Fruit fly (Drosophila melanogaster) S2 (cell line): ENCODE data around the gene bif.

Experiments
- CG8478 ChIP-seq: fragments of >200 bp; optimal IDR thresholded peaks from 2 replicates; lab custom pipeline; 2018
- CTCF ChIP-seq, 2 experiments: fragments of >200 bp; optimal IDR thresholded peaks; 2 replicates each; lab custom pipeline; 2018

DNA sequence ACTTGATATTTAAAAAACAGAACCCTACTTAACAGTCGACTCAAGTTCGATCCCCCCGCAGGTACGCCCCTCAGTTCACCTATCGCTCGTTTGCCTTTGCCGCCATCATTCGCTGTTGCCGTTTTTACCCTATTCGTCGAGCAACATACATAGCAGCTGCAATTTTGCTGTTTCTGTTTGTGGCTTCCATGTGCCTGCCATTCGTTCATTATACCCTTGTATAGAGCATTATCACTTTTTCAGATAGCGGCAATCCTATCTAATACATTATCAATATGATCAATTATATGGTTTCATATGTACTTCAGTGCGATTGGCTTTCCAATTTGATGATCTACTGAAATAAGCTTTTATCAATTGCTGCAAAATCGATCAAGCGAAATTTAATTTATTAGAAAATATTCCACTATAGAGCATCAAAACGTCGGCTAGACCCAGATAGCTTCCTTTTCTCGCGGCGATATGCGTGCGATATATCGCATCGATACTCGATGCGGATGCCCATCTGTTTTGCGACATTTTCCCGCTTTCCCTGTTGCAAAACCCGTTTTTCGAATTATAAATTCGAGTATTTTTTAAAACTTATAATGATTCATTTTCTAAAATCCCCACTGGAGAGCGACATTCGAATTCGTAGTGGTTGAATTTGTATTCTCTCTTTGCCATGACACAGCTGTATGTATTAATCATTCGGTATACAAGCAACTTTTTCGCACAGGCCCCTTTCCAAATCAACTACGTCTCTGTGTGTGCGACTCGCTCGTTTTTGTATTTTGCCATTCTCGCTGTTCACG is 37.4 kb downstream of the bif start:
- no peak for TF ChIP-seq CG8478 (lab: Kevin White, UChicago)
- no peak for TF ChIP-seq CTCF (optimal IDR thresholded peaks at IDR 0.05; lab: Kevin White, UChicago)
